Worm (Caenorhabditis elegans): ENCODE measurements around the gene osgn-1.
"Not testable (repeated sequence)": the region's sequence is repeated elsewhere in the genome, so short reads cannot be mapped to it uniquely, and the experiment has no call there.

- not testable (repeated sequence) for TF ChIP-seq ref-1 (GFP tag; conservative IDR thresholded peaks at IDR 0.05); cog-1 (tag; optimal IDR thresholded peaks at IDR 0.05); flt-1 (GFP tag; IDR thresholded peaks at IDR 0.05); ztf-29 (GFP tag; IDR thresholded peaks at IDR 0.05)
Observed at ce11 chrIV:4186099-4186498, 21.1 kb upstream of the osgn-1 start, which contains the start of gene K08D10.11.

Measured in whole organism, midembryonic.